Worm (Caenorhabditis elegans) whole organism, L1 larva: Measurements from ENCODE around the gene fipr-8.

Experiments used
- aha-1 ChIP-seq: fragments of 150-350 bp; optimal IDR thresholded peaks from 2 replicates; lab custom pipeline; 2014; ENCODE audit warnings: missing biosample characterization, missing genetic modification characterization
- ama-1 ChIP-seq: fragments of 150-350 bp; optimal IDR thresholded peaks from 2 replicates; lab custom pipeline; 2014
- ceh-82 ChIP-seq, 3 experiments: fragments of 150-350 bp in 1 of 3; sonication (generic microtip) in 2 of 3; optimal IDR thresholded peaks; 2 replicates each; lab custom pipeline; 2014 to 2017; ENCODE audit warnings: missing biosample characterization in 3 of 3, missing genetic modification characterization in 3 of 3
- jun-1 ChIP-seq: fragments of 150-350 bp; optimal IDR thresholded peaks from 2 replicates; lab custom pipeline; 2014; ENCODE audit warnings: missing biosample characterization, missing genetic modification reagents, missing genetic modification characterization
- lin-13 ChIP-seq: fragments of 150-350 bp; optimal IDR thresholded peaks from 2 replicates; lab custom pipeline; 2014; ENCODE audit warnings: missing biosample characterization, missing genetic modification reagents, missing genetic modification characterization
- mep-1 ChIP-seq: fragments of 150-350 bp; optimal IDR thresholded peaks from 2 replicates; lab custom pipeline; 2014; ENCODE audit warnings: missing biosample characterization, missing genetic modification characterization
- nhr-19 ChIP-seq: fragments of 200-800 bp; sonication (Bioruptor generic); conservative IDR thresholded peaks from 2 replicates; pipeline ENCODE4 v1.3.6; 2022; ENCODE audit warnings: missing genetic modification characterization, missing compliant biosample characterization
- nhr-47 ChIP-seq: sonication (generic microtip); optimal IDR thresholded peaks from 2 replicates; lab custom pipeline; 2016; ENCODE audit warnings: mild to moderate bottlenecking, missing genetic modification characterization, moderate library complexity, missing compliant biosample characterization
- nhr-76 ChIP-seq: sonication (generic microtip); optimal IDR thresholded peaks from 2 replicates; lab custom pipeline; 2017; ENCODE audit warnings: missing biosample characterization, missing genetic modification characterization
- skn-1 ChIP-seq: fragments of 150-350 bp; optimal IDR thresholded peaks from 2 replicates; lab custom pipeline; 2014; ENCODE audit warnings: missing biosample characterization, missing genetic modification characterization
- snpc-4 ChIP-seq: fragments of 150-350 bp; optimal IDR thresholded peaks from 2 replicates; lab custom pipeline; 2014; ENCODE audit warnings: missing biosample characterization, missing genetic modification characterization
- unc-62 ChIP-seq: fragments of 150-350 bp; optimal IDR thresholded peaks from 2 replicates; lab custom pipeline; 2014; ENCODE audit warnings: missing biosample characterization, missing genetic modification reagents, missing genetic modification characterization
- zag-1 ChIP-seq: fragments of 150-350 bp; optimal IDR thresholded peaks from 2 replicates; lab custom pipeline; 2014; ENCODE audit warnings: missing biosample characterization, missing genetic modification characterization

- TF ChIP-seq nhr-76 (tag; lab: Kevin White, UChicago): no peak
- TF ChIP-seq ceh-82 (tag; optimal IDR thresholded peaks at IDR 0.05; lab: Kevin White, UChicago): no peak
- no peak for TF ChIP-seq nhr-47 (tag; lab: Kevin White, UChicago)
- no peak for TF ChIP-seq jun-1 (tag; lab: Kevin White, UChicago)
- no peak for TF ChIP-seq nhr-19 (GFP tag; lab: Robert Waterston, UW)
- no peak for TF ChIP-seq lin-13 (GFP tag; lab: Kevin White, UChicago)
- no peak for TF ChIP-seq snpc-4
- TF ChIP-seq ama-1 (lab: Kevin White, UChicago): no peak
- no peak for TF ChIP-seq unc-62 (GFP tag; lab: Kevin White, UChicago)
- no peak for TF ChIP-seq skn-1 (tag; lab: Kevin White, UChicago)
- no peak for TF ChIP-seq zag-1 (tag; lab: Kevin White, UChicago)
- no peak for TF ChIP-seq mep-1 (tag; lab: Kevin White, UChicago)
- no peak for TF ChIP-seq aha-1 (tag; lab: Kevin White, UChicago)
Observed at ce11 chrV:10227333-10227732, 12.4 kb downstream of the fipr-8 start, which contains the start of gene ttr-19.
